Fruit fly (Drosophila melanogaster) whole organism, adult: Measurements from ENCODE around the gene CG34355.

Source experiments
- CG11617 ChIP-seq: fragments of 200-800 bp; sonication (Bioruptor generic); optimal IDR thresholded peaks from 2 replicates; lab custom pipeline; 2017; ENCODE audit warnings: mild to moderate bottlenecking, missing biosample characterization, missing genetic modification reagents, missing genetic modification characterization
- CG12768 ChIP-seq: fragments of 200-800 bp; sonication (Bioruptor generic); optimal IDR thresholded peaks from 2 replicates; lab custom pipeline; 2017; ENCODE audit warnings: missing biosample characterization, missing genetic modification characterization, mild to moderate bottlenecking, moderate library complexity, missing genetic modification reagents
- CG14711 ChIP-seq: fragments of 200-800 bp; sonication (Bioruptor generic); optimal IDR thresholded peaks from 2 replicates; lab custom pipeline; 2018; ENCODE audit warnings: missing biosample characterization, mild to moderate bottlenecking, missing genetic modification characterization, moderate library complexity
- CG1620 ChIP-seq: fragments of 200-800 bp; sonication (Bioruptor generic); optimal IDR thresholded peaks from 2 replicates; lab custom pipeline; 2016; ENCODE audit warnings: missing biosample characterization, missing genetic modification characterization
- CG33017 ChIP-seq: fragments of 200-800 bp; sonication (Bioruptor generic); optimal IDR thresholded peaks from 2 replicates; lab custom pipeline; 2018; ENCODE audit warnings: missing biosample characterization, mild to moderate bottlenecking, missing genetic modification characterization, moderate library complexity
- CG5204 ChIP-seq: fragments of 200-800 bp; sonication (Bioruptor generic); optimal IDR thresholded peaks from 2 replicates; lab custom pipeline; 2016; ENCODE audit warnings: missing biosample characterization, missing genetic modification characterization
- CG7045 ChIP-seq: fragments of 200-800 bp; sonication (Bioruptor generic); optimal IDR thresholded peaks from 2 replicates; lab custom pipeline; 2017; ENCODE audit warnings: missing biosample characterization, mild to moderate bottlenecking, missing genetic modification characterization
- CG7101 ChIP-seq: fragments of 200-800 bp; sonication (Bioruptor generic); optimal IDR thresholded peaks from 2 replicates; lab custom pipeline; 2018; ENCODE audit warnings: missing biosample characterization, mild to moderate bottlenecking, missing genetic modification characterization, moderate library complexity
- Clk ChIP-seq: fragments of 200-800 bp; sonication (Bioruptor generic); optimal IDR thresholded peaks from 2 replicates; lab custom pipeline; 2017; ENCODE audit warnings: missing biosample characterization, missing genetic modification characterization
- Crg-1 ChIP-seq: fragments of 200-800 bp; sonication (Bioruptor generic); optimal IDR thresholded peaks from 2 replicates; lab custom pipeline; 2016; ENCODE audit warnings: missing biosample characterization, missing genetic modification characterization
- Hr96 ChIP-seq: fragments of 200-800 bp; sonication (Bioruptor generic); optimal IDR thresholded peaks from 2 replicates; lab custom pipeline; 2016; ENCODE audit warnings: missing biosample characterization, missing genetic modification characterization
- Mnt ChIP-seq: fragments of 200-800 bp; sonication (Bioruptor generic); optimal IDR thresholded peaks from 2 replicates; lab custom pipeline; 2016; ENCODE audit warnings: missing biosample characterization, mild to moderate bottlenecking, missing genetic modification characterization
- bab1 ChIP-seq: fragments of 200-800 bp; sonication (Bioruptor generic); optimal IDR thresholded peaks from 3 replicates; lab custom pipeline; 2019; ENCODE audit warnings: missing biosample characterization, mild to moderate bottlenecking, missing genetic modification characterization, moderate library complexity
- cic ChIP-seq: fragments of 200-800 bp; sonication (Bioruptor generic); optimal IDR thresholded peaks from 2 replicates; lab custom pipeline; 2017; ENCODE audit warnings: missing biosample characterization, mild to moderate bottlenecking, missing genetic modification characterization, moderate library complexity
- cnc ChIP-seq, 2 experiments: fragments of >200 bp; optimal IDR thresholded peaks; 2 replicates each; lab custom pipeline; 2017
- kay ChIP-seq: fragments of 200-800 bp; sonication (Bioruptor generic); peaks from one replicate; lab custom pipeline; 2016; ENCODE audit warnings: missing biosample characterization, missing genetic modification characterization, borderline replicate concordance
- ovo ChIP-seq: fragments of 200-800 bp; sonication (Bioruptor generic); optimal IDR thresholded peaks from 2 replicates; lab custom pipeline; 2016; ENCODE audit warnings: missing biosample characterization, missing genetic modification characterization
- pad ChIP-seq: fragments of 200-800 bp; sonication (Bioruptor generic); optimal IDR thresholded peaks from 3 replicates; lab custom pipeline; 2017; ENCODE audit warnings: missing biosample characterization, missing genetic modification characterization, mild to moderate bottlenecking, moderate library complexity, missing genetic modification reagents
- tj ChIP-seq: fragments of 200-800 bp; sonication (Bioruptor generic); optimal IDR thresholded peaks from 3 replicates; lab custom pipeline; 2017; ENCODE audit warnings: missing biosample characterization, mild to moderate bottlenecking, missing genetic modification characterization, moderate library complexity
- toe ChIP-seq: fragments of 200-800 bp; sonication (Bioruptor generic); optimal IDR thresholded peaks from 2 replicates; lab custom pipeline; 2016; ENCODE audit warnings: missing biosample characterization, missing genetic modification characterization

CG34355 gene

DNA sequence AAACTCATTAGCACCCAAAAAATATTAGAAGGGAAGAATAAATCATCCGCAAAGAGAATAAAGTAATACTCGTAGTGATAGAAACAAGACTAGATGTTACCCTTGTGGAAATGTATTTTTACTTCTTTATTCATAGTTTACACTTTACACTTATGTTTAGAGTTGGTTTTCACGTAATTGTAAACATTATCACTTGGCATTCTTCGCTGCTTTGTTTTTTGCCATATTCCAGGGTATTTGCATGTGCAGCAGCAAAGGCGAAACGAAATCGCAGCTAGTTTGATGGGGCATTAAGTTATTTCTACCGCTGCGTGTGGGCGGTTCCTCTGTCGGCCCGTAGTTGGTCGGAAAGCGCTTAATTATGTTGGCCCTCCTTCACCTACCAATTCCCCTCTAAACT is 68.1 kb downstream of the CG34355 start:
- TF ChIP-seq CG11617 (no peak), Mnt (GFP tag; lab: Kevin White, UChicago) (no peak), bab1 (GFP tag; lab: Kevin White, UChicago) (no peak), ovo (GFP tag; lab: Kevin White, UChicago) (no peak), cnc (optimal IDR thresholded peaks at IDR 0.05; lab: Kevin White, UChicago) (no peak), tj (GFP tag; lab: Kevin White, UChicago) (no peak), CG7045 (GFP tag; lab: Kevin White, UChicago) (no peak), CG12768 (GFP tag; lab: Kevin White, UChicago) (no peak)

- TF ChIP-seq pad (no peak), bab1 (GFP tag; lab: Kevin White, UChicago) (no peak)
Measured at dm6 chr3R:23872606-23873192, 69.0 kb downstream of the CG34355 start.

dm6 chr3R:23874198-23874597 is 70.5 kb downstream of the CG34355 start:
- TF ChIP-seq CG14711 (tag; lab: Kevin White, UChicago) (no peak), toe (GFP tag; lab: Kevin White, UChicago) (no peak), CG12768 (GFP tag; lab: Kevin White, UChicago) (no peak), CG7101 (no peak), ovo (GFP tag; lab: Kevin White, UChicago) (no peak), CG5204 (GFP tag; lab: Kevin White, UChicago) (no peak), kay (GFP tag; lab: Kevin White, UChicago) (no peak), CG7045 (GFP tag; lab: Kevin White, UChicago) (no peak), pad (no peak), bab1 (GFP tag; lab: Kevin White, UChicago) (no peak)

dm6 chr3R:23874752-23875151 is 71.1 kb downstream of the CG34355 start:
- no peak for TF ChIP-seq tj (GFP tag; lab: Kevin White, UChicago)
- no peak for TF ChIP-seq CG7045 (GFP tag; lab: Kevin White, UChicago)
- TF ChIP-seq Crg-1 (GFP tag; lab: Kevin White, UChicago), result no peak
- no peak for TF ChIP-seq Clk (GFP tag; lab: Kevin White, UChicago)
- TF ChIP-seq ovo (GFP tag; lab: Kevin White, UChicago), result no peak
- no peak for TF ChIP-seq bab1 (GFP tag; lab: Kevin White, UChicago)
- TF ChIP-seq CG5204 (GFP tag; lab: Kevin White, UChicago), result no peak
- no peak for TF ChIP-seq kay (GFP tag; lab: Kevin White, UChicago)
- TF ChIP-seq CG11617, result no peak
- TF ChIP-seq toe (GFP tag; lab: Kevin White, UChicago), result no peak
- TF ChIP-seq CG14711 (tag; lab: Kevin White, UChicago), result no peak
- TF ChIP-seq Mnt (GFP tag; lab: Kevin White, UChicago), result no peak
- no peak for TF ChIP-seq pad
- TF ChIP-seq cnc (optimal IDR thresholded peaks at IDR 0.05; lab: Kevin White, UChicago), result no peak
- no peak for TF ChIP-seq CG12768 (GFP tag; lab: Kevin White, UChicago)
- TF ChIP-seq CG33017 (tag; lab: Kevin White, UChicago), result no peak
- no peak for TF ChIP-seq cic (GFP tag; lab: Kevin White, UChicago)
- no peak for TF ChIP-seq CG7101
- no peak for TF ChIP-seq Hr96

DNA sequence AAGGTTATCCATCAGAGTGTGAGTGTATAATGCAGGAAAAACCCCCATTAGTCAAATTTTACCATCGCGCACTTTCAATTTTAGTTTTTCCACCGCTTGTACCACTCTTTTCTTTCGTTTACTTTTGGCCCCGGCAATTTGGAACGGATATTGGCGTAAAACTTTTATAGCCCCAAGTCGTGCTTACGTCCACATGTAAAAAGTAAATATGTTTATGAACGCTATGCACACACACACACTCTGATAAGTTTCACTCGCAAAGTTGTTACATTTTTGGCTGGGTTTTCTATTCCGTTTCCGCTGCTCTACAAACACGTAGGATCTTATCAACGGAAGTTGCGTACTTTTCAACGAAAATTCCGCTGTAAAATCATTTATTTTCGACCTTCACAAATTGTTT is 73.0 kb downstream of the CG34355 start:
- TF ChIP-seq toe (GFP tag; lab: Kevin White, UChicago), result no peak
- TF ChIP-seq Crg-1 (GFP tag; lab: Kevin White, UChicago), result no peak
- no peak for TF ChIP-seq CG7045 (GFP tag; lab: Kevin White, UChicago)
- TF ChIP-seq Hr96, result no peak
- no peak for TF ChIP-seq CG7101
- TF ChIP-seq CG1620, result no peak
- no peak for TF ChIP-seq CG5204 (GFP tag; lab: Kevin White, UChicago)
- no peak for TF ChIP-seq CG12768 (GFP tag; lab: Kevin White, UChicago)
- TF ChIP-seq Clk (GFP tag; lab: Kevin White, UChicago), result no peak
- no peak for TF ChIP-seq Mnt (GFP tag; lab: Kevin White, UChicago)
- TF ChIP-seq CG14711 (tag; lab: Kevin White, UChicago), result no peak
- no peak for TF ChIP-seq cnc (optimal IDR thresholded peaks at IDR 0.05; lab: Kevin White, UChicago)
- no peak for TF ChIP-seq pad
- TF ChIP-seq CG33017 (tag; lab: Kevin White, UChicago), result no peak
- no peak for TF ChIP-seq bab1 (GFP tag; lab: Kevin White, UChicago)
- no peak for TF ChIP-seq ovo (GFP tag; lab: Kevin White, UChicago)

DNA sequence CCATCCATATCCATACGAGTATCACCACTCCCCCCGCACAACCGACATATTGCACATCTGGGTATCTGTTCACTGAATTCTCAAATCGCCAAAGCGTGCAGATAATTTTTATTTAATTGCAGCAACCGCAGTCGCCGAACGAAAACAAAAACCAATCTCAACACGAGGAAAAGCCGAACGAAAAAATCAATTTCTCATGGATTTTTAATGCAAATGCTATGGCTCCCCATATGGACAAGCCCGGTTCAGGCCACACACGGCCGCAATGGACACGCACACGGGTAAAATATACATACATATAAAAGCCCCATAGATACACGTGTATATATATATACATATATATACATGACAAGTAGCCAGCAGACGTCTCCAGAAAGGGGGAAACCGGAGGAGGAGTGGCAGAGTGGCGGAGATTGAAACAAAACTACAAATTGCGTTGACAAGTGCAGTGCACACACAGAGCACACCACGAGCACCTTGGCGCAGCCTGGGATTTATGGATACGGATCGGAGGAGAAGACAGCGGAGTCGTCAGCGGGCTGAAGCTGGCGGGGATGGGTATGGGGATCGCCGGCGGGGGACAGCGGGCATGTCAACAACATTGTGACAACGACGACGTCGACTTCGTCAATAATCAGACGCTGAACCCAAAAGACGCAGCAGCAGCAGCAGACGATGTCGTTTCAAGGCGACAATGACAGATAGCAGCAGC is 74.1 kb downstream of the CG34355 start:
- no peak for TF ChIP-seq pad
- no peak for TF ChIP-seq Clk (GFP tag; lab: Kevin White, UChicago)
- TF ChIP-seq Hr96, result no peak
- TF ChIP-seq Mnt (GFP tag; lab: Kevin White, UChicago), result no peak
- no peak for TF ChIP-seq CG7101
- no peak for TF ChIP-seq bab1 (GFP tag; lab: Kevin White, UChicago)
- TF ChIP-seq Crg-1 (GFP tag; lab: Kevin White, UChicago), result no peak
- no peak for TF ChIP-seq CG7045 (GFP tag; lab: Kevin White, UChicago)
- TF ChIP-seq CG33017 (tag; lab: Kevin White, UChicago), result no peak
- TF ChIP-seq CG5204 (GFP tag; lab: Kevin White, UChicago), result no peak
- TF ChIP-seq CG12768 (GFP tag; lab: Kevin White, UChicago), result no peak
- no peak for TF ChIP-seq CG11617
- TF ChIP-seq cnc (optimal IDR thresholded peaks at IDR 0.05; lab: Kevin White, UChicago), result no peak
- no peak for TF ChIP-seq CG1620
- TF ChIP-seq tj (GFP tag; lab: Kevin White, UChicago), result no peak
- no peak for TF ChIP-seq kay (GFP tag; lab: Kevin White, UChicago)
